Fruit fly (Drosophila melanogaster) Kc167 (cell line): Measurements from ENCODE around the gene EMC2A.
"Not testable (repeated sequence)": the region's sequence is repeated elsewhere in the genome, so short reads cannot be mapped to it uniquely, and the experiment has no call there.

Experiments used
- Myc ChIP-seq: fragments of >200 bp; optimal IDR thresholded peaks from 2 replicates; lab custom pipeline; 2017; ENCODE audit warnings: missing external identifiers
- Sin3A ChIP-seq: fragments of >200 bp; optimal IDR thresholded peaks from 2 replicates; lab custom pipeline; 2018; ENCODE audit warnings: missing external identifiers
- h ChIP-seq: fragments of >200 bp; optimal IDR thresholded peaks from 3 replicates; lab custom pipeline; 2018; ENCODE audit warnings: missing external identifiers
- insv ChIP-seq: fragments of >200 bp; optimal IDR thresholded peaks from 3 replicates; lab custom pipeline; 2018; ENCODE audit warnings: missing external identifiers
- psq ChIP-seq: fragments of >200 bp; optimal IDR thresholded peaks from 2 replicates; lab custom pipeline; 2017; ENCODE audit warnings: missing external identifiers
- ttk ChIP-seq: sonication (Bioruptor generic); optimal IDR thresholded peaks from 2 replicates; lab custom pipeline; 2017; ENCODE audit warnings: missing external identifiers

dm6 chr3R:16992716-16993115 is 3.2 kb downstream of the EMC2A start, which contains the start of gene CG31274:
- TF ChIP-seq insv (lab: Kevin White, UChicago); h (lab: Kevin White, UChicago); psq (lab: Kevin White, UChicago); Sin3A; Myc; ttk (lab: Kevin White, UChicago): not testable (repeated sequence)
